Worm (Caenorhabditis elegans) whole organism, L4 larva: ENCODE data around the gene F01D5.8.

ENCODE experiments used
- F26F4.8 ChIP-seq: fragments of 200-800 bp; sonication (Bioruptor generic); conservative IDR thresholded peaks from 2 replicates; pipeline ENCODE4 v1.3.6; 2022; ENCODE audit warnings: missing genetic modification characterization, missing compliant biosample characterization
- F44E2.7 ChIP-seq: fragments of 200-800 bp; sonication (Bioruptor generic); IDR thresholded peaks from 2 replicates; pipeline ENCODE4 v2.1.2; 2022; ENCODE audit warnings: missing genetic modification characterization, missing compliant biosample characterization
- F49E8.2 ChIP-seq: sonication (generic microtip); optimal IDR thresholded peaks from 2 replicates; lab custom pipeline; 2016; ENCODE audit warnings: missing compliant biosample characterization, mild to moderate bottlenecking, missing genetic modification characterization, borderline replicate concordance
- T20F7.1 ChIP-seq: fragments of 200-800 bp; sonication (Bioruptor generic); optimal IDR thresholded peaks from 2 replicates; lab custom pipeline; 2018; ENCODE audit warnings: mild to moderate bottlenecking, missing genetic modification characterization, missing compliant biosample characterization
- Y105C5A.15 ChIP-seq: fragments of 200-800 bp; sonication (Bioruptor generic); IDR thresholded peaks from 2 replicates; pipeline ENCODE4 v1.3.6; 2022; ENCODE audit warnings: missing genetic modification characterization, missing compliant biosample characterization
- ZK337.2 ChIP-seq: fragments of 200-800 bp; sonication (Bioruptor generic); IDR thresholded peaks from 2 replicates; pipeline ENCODE4 v1.3.6; 2022; ENCODE audit warnings: missing genetic modification reagents, missing genetic modification characterization, missing compliant biosample characterization
- aha-1 ChIP-seq: fragments of 150-350 bp; peaks from one replicate; lab custom pipeline; 2014; ENCODE audit warnings: missing biosample characterization, missing genetic modification characterization
- aly-2 ChIP-seq: sonication (generic microtip); optimal IDR thresholded peaks from 2 replicates; lab custom pipeline; 2018; ENCODE audit warnings: missing biosample characterization, missing genetic modification characterization
- ceh-20 ChIP-seq: fragments of 200-800 bp; sonication (Bioruptor generic); IDR thresholded peaks from 2 replicates; pipeline ENCODE4 v1.3.6; 2022; ENCODE audit warnings: missing genetic modification reagents, missing genetic modification characterization, missing compliant biosample characterization
- ceh-32 ChIP-seq: sonication (generic microtip); optimal IDR thresholded peaks from 2 replicates; lab custom pipeline; 2016; ENCODE audit warnings: mild to moderate bottlenecking, missing genetic modification characterization, missing compliant biosample characterization; ENCODE audit not compliant: poor library complexity
- cey-2 ChIP-seq: sonication (generic microtip); optimal IDR thresholded peaks from 3 replicates; lab custom pipeline; 2017; ENCODE audit warnings: missing genetic modification characterization, mild to moderate bottlenecking, missing compliant biosample characterization, antibody characterized with exemption, borderline replicate concordance; ENCODE audit not compliant: insufficient read depth
- ctbp-1 ChIP-seq: fragments of 200-800 bp; sonication (Bioruptor generic); IDR thresholded peaks from 2 replicates; pipeline ENCODE4 v1.3.6; 2022; ENCODE audit warnings: missing genetic modification reagents, missing genetic modification characterization, missing compliant biosample characterization
- daf-16 ChIP-seq, 3 experiments: sonication (generic microtip); optimal IDR thresholded peaks; 2 replicates each; lab custom pipeline; 2016 to 2017; ENCODE audit warnings: missing genetic modification characterization in 3 of 3, missing genetic modification reagents in 3 of 3, mild to moderate bottlenecking in 2 of 3, missing compliant biosample characterization in 2 of 3, missing biosample characterization in 1 of 3, moderate library complexity in 1 of 3
- dmd-6 ChIP-seq: fragments of 200-800 bp; sonication (Bioruptor generic); IDR thresholded peaks from 2 replicates; pipeline ENCODE4 v1.3.6; 2022; ENCODE audit warnings: missing genetic modification reagents, missing genetic modification characterization, missing compliant biosample characterization
- dmd-9 ChIP-seq: fragments of 200-800 bp; sonication (Bioruptor generic); IDR thresholded peaks from 2 replicates; pipeline ENCODE4 v1.3.6; 2022; ENCODE audit warnings: missing genetic modification reagents, missing genetic modification characterization, missing compliant biosample characterization
- egl-43 ChIP-seq: fragments of 200-800 bp; sonication (Bioruptor generic); IDR thresholded peaks from 2 replicates; pipeline ENCODE4 v1.3.6; 2022; ENCODE audit warnings: missing genetic modification reagents, missing genetic modification characterization, missing compliant biosample characterization
- hif-1 ChIP-seq, 2 experiments: sonication (generic microtip); optimal IDR thresholded peaks; 2 replicates each; lab custom pipeline; 2016 to 2017; ENCODE audit warnings: missing compliant biosample characterization in 2 of 2, missing genetic modification characterization in 2 of 2, missing genetic modification reagents in 2 of 2, missing genotype in 2 of 2, mild to moderate bottlenecking in 1 of 2
- hlh-30 ChIP-seq: sonication (generic microtip); optimal IDR thresholded peaks from 2 replicates; lab custom pipeline; 2017; ENCODE audit warnings: antibody characterized with exemption, mild to moderate bottlenecking, missing genetic modification characterization, missing compliant biosample characterization; ENCODE audit not compliant: insufficient read depth
- jun-1 ChIP-seq: fragments of 150-350 bp; optimal IDR thresholded peaks from 2 replicates; lab custom pipeline; 2014; ENCODE audit warnings: missing biosample characterization, missing genetic modification reagents, missing genetic modification characterization
- lim-7 ChIP-seq: fragments of 200-800 bp; sonication (Bioruptor generic); IDR thresholded peaks from 2 replicates; pipeline ENCODE4 v1.3.6; 2022; ENCODE audit warnings: missing genetic modification characterization, missing compliant biosample characterization
- lin-13 ChIP-seq: fragments of 150-350 bp; optimal IDR thresholded peaks from 2 replicates; lab custom pipeline; 2014; ENCODE audit warnings: missing biosample characterization, missing genetic modification reagents, missing genetic modification characterization
- lin-39 ChIP-seq: fragments of 150-350 bp; optimal IDR thresholded peaks from 2 replicates; lab custom pipeline; 2014; ENCODE audit warnings: missing biosample characterization, missing genetic modification reagents, missing genetic modification characterization
- lir-3 ChIP-seq: sonication (generic microtip); optimal IDR thresholded peaks from 2 replicates; lab custom pipeline; 2016; ENCODE audit warnings: mild to moderate bottlenecking, missing genetic modification characterization, missing compliant biosample characterization
- madf-5 ChIP-seq, 2 experiments: fragments of 200-800 bp; sonication (Bioruptor generic); IDR thresholded peaks; 2 replicates each; pipeline ENCODE4 v1.3.6; 2022; ENCODE audit warnings: missing compliant biosample characterization in 2 of 2, missing genetic modification characterization in 2 of 2
- mdt-29 ChIP-seq: fragments of 200-800 bp; sonication (Bioruptor generic); IDR thresholded peaks from 2 replicates; pipeline ENCODE4 v1.3.6; 2022; ENCODE audit warnings: missing genetic modification reagents, missing genetic modification characterization, missing compliant biosample characterization
- mep-1 ChIP-seq: fragments of 150-350 bp; sonication (generic microtip); optimal IDR thresholded peaks from 3 replicates; lab custom pipeline; 2014; ENCODE audit warnings: missing biosample characterization, missing genetic modification characterization
- nhr-102 ChIP-seq: sonication (generic microtip); optimal IDR thresholded peaks from 2 replicates; lab custom pipeline; 2016; ENCODE audit warnings: mild to moderate bottlenecking, missing genetic modification characterization, moderate library complexity, missing compliant biosample characterization
- nhr-11 ChIP-seq: fragments of 150-350 bp; optimal IDR thresholded peaks from 2 replicates; lab custom pipeline; 2014; ENCODE audit warnings: missing biosample characterization, missing genetic modification characterization
- nhr-111 ChIP-seq: fragments of 200-800 bp; sonication (Bioruptor generic); optimal IDR thresholded peaks from 2 replicates; lab custom pipeline; 2018; ENCODE audit warnings: mild to moderate bottlenecking, missing genetic modification characterization, missing compliant biosample characterization
- nhr-237 ChIP-seq: sonication (generic microtip); optimal IDR thresholded peaks from 2 replicates; lab custom pipeline; 2017; ENCODE audit warnings: missing biosample characterization, missing genetic modification characterization
- nhr-25 ChIP-seq: sonication (generic microtip); optimal IDR thresholded peaks from 2 replicates; lab custom pipeline; 2017; ENCODE audit warnings: missing genetic modification characterization, mild to moderate bottlenecking, missing compliant biosample characterization, antibody characterized with exemption, moderate library complexity, borderline replicate concordance; ENCODE audit not compliant: insufficient read depth
- nhr-41 ChIP-seq: fragments of 200-800 bp; sonication (Bioruptor generic); IDR thresholded peaks from 2 replicates; pipeline ENCODE4 v1.3.6; 2022; ENCODE audit warnings: missing genetic modification reagents, missing genetic modification characterization, missing compliant biosample characterization
- nhr-42 ChIP-seq: fragments of 200-800 bp; sonication (Bioruptor generic); IDR thresholded peaks from 2 replicates; pipeline ENCODE4 v1.3.6; 2022; ENCODE audit warnings: missing genetic modification characterization, missing compliant biosample characterization
- nhr-6 ChIP-seq: fragments of 150-350 bp; optimal IDR thresholded peaks from 2 replicates; lab custom pipeline; 2014; ENCODE audit warnings: missing biosample characterization, missing genetic modification characterization
- nhr-77 ChIP-seq: fragments of 150-350 bp; optimal IDR thresholded peaks from 2 replicates; lab custom pipeline; 2014; ENCODE audit warnings: missing biosample characterization, missing genetic modification characterization
- pha-4 ChIP-seq, 2 experiments: fragments of 150-350 bp in 1 of 2; fragments of 200-800 bp in 1 of 2; sonication (Bioruptor generic) in 1 of 2; IDR thresholded peaks in 1 of 2; optimal IDR thresholded peaks in 1 of 2; 2 replicates each; pipeline versions ENCODE4 v1.3.6 to Lab custom; 2014 to 2022; ENCODE audit warnings: missing genetic modification characterization in 2 of 2, missing genetic modification reagents in 2 of 2, missing biosample characterization in 1 of 2, missing compliant biosample characterization in 1 of 2
- pqm-1 ChIP-seq: sonication (generic microtip); optimal IDR thresholded peaks from 2 replicates; lab custom pipeline; 2017; ENCODE audit warnings: missing biosample characterization, missing genetic modification characterization
- rbr-2 ChIP-seq: sonication (generic microtip); optimal IDR thresholded peaks from 2 replicates; lab custom pipeline; 2016; ENCODE audit warnings: missing genotype, missing genetic modification characterization, missing compliant biosample characterization
- saeg-2 ChIP-seq: fragments of 200-800 bp; sonication (Bioruptor generic); IDR thresholded peaks from 2 replicates; pipeline ENCODE4 v1.3.6; 2022; ENCODE audit warnings: missing genetic modification reagents, missing genetic modification characterization, missing compliant biosample characterization
- snpc-1.2 ChIP-seq: fragments of 200-800 bp; sonication (Bioruptor generic); IDR thresholded peaks from 2 replicates; pipeline ENCODE4 v1.3.6; 2022; ENCODE audit warnings: missing genetic modification reagents, missing genetic modification characterization, missing compliant biosample characterization
- spr-1 ChIP-seq: sonication (generic microtip); optimal IDR thresholded peaks from 2 replicates; lab custom pipeline; 2016; ENCODE audit warnings: mild to moderate bottlenecking, missing genetic modification characterization, missing compliant biosample characterization
- spr-3 ChIP-seq: fragments of 200-800 bp; sonication (Bioruptor generic); optimal IDR thresholded peaks from 2 replicates; lab custom pipeline; 2018; ENCODE audit warnings: mild to moderate bottlenecking, missing genetic modification characterization, missing compliant biosample characterization
- tag-97 ChIP-seq: fragments of 200-800 bp; sonication (Bioruptor generic); IDR thresholded peaks from 2 replicates; pipeline ENCODE4 v1.3.6; 2022; ENCODE audit warnings: missing genetic modification characterization, missing compliant biosample characterization
- unc-130 ChIP-seq: sonication (generic microtip); optimal IDR thresholded peaks from 2 replicates; lab custom pipeline; 2016; ENCODE audit warnings: missing genetic modification reagents, missing genetic modification characterization, missing compliant biosample characterization
- vab-7 ChIP-seq: fragments of 200-800 bp; sonication (Bioruptor generic); IDR thresholded peaks from 2 replicates; pipeline ENCODE4 v1.3.6; 2022; ENCODE audit warnings: missing genetic modification reagents, missing genetic modification characterization, missing compliant biosample characterization
- zag-1 ChIP-seq: fragments of 150-350 bp; optimal IDR thresholded peaks from 2 replicates; lab custom pipeline; 2014; ENCODE audit warnings: missing biosample characterization, missing genetic modification characterization
- zfp-2 ChIP-seq: sonication (generic microtip); optimal IDR thresholded peaks from 2 replicates; lab custom pipeline; 2016; ENCODE audit warnings: mild to moderate bottlenecking, missing genetic modification characterization, missing compliant biosample characterization
- zfp-3 ChIP-seq: fragments of 200-800 bp; sonication (Bioruptor generic); conservative IDR thresholded peaks from 2 replicates; pipeline ENCODE4 v1.3.6; 2022; ENCODE audit warnings: missing genetic modification reagents, missing genetic modification characterization, missing compliant biosample characterization
- ztf-7 ChIP-seq: fragments of 150-350 bp; optimal IDR thresholded peaks from 2 replicates; lab custom pipeline; 2014; ENCODE audit warnings: missing biosample characterization, missing genetic modification characterization

Gene F01D5.8

ce11 chrII:14010656-14011376, at the start of gene F01D5.8:
Gene F01D5.8, plus strand, starts transcription at chrII:14010706.
- TF ChIP-seq F44E2.7 (GFP tag; lab: Robert Waterston, UW) (no peak), tag-97 (GFP tag; lab: Robert Waterston, UW) (no peak), lin-39 (tag; lab: Kevin White, UChicago) (no peak), Y105C5A.15 (no peak), snpc-1.2 (GFP tag; lab: Robert Waterston, UW) (no peak), lim-7 (GFP tag; lab: Robert Waterston, UW) (no peak), nhr-102 (no peak), saeg-2 (GFP tag; lab: Robert Waterston, UW) (no peak), unc-130 (GFP tag; lab: Kevin White, UChicago) (no peak), daf-16 (GFP tag; optimal IDR thresholded peaks at IDR 0.05; lab: Kevin White, UChicago) (no peak), daf-16 (tag; optimal IDR thresholded peaks at IDR 0.05; lab: Kevin White, UChicago) (peak; percentile 45), ZK337.2 (GFP tag; lab: Robert Waterston, UW) (no peak), hif-1 (tag; optimal IDR thresholded peaks at IDR 0.05; lab: Kevin White, UChicago) (no peak), nhr-237 (no peak), ztf-7 (no peak), lir-3 (tag; lab: Kevin White, UChicago) (no peak), dmd-6 (GFP tag; lab: Robert Waterston, UW) (peak; percentile 14; the same call in 1 of the 2 replicates), mep-1 (tag; lab: Kevin White, UChicago) (no peak), spr-1 (tag; lab: Kevin White, UChicago) (no peak), dmd-9 (no peak), F26F4.8 (no peak), lin-13 (GFP tag; lab: Kevin White, UChicago) (peak; percentile 63), nhr-11 (no peak), spr-3 (GFP tag; lab: Kevin White, UChicago) (no peak), egl-43 (0 out of 2 replicates have a peak, but pooled peaks have one; percentile 30), zfp-2 (no peak), T20F7.1 (GFP tag; lab: Kevin White, UChicago) (no peak), hlh-30 (no peak), pqm-1 (tag; lab: Kevin White, UChicago) (peak; percentile 80), nhr-111 (GFP tag; lab: Kevin White, UChicago) (no peak), aly-2 (tag; lab: Kevin White, UChicago) (no peak), nhr-6 (no peak), ctbp-1 (GFP tag; lab: Robert Waterston, UW) (no peak), nhr-42 (GFP tag; lab: Robert Waterston, UW) (0 out of 2 replicates have a peak, but pooled peaks have one; percentile 52), zag-1 (tag; lab: Kevin White, UChicago) (no peak), nhr-41 (GFP tag; lab: Robert Waterston, UW) (no peak), madf-5 (GFP tag; IDR thresholded peaks at IDR 0.05; lab: Robert Waterston, UW) (no peak), rbr-2 (tag; lab: Kevin White, UChicago) (no peak), aha-1 (tag; lab: Kevin White, UChicago) (no peak), jun-1 (no peak), ceh-20 (GFP tag; lab: Robert Waterston, UW) (no peak), nhr-77 (tag; lab: Kevin White, UChicago) (no peak), ceh-32 (tag; lab: Kevin White, UChicago) (no peak), vab-7 (GFP tag; lab: Robert Waterston, UW) (no peak), cey-2 (tag; lab: Kevin White, UChicago) (no peak), pha-4 (GFP tag; IDR thresholded peaks at IDR 0.05; lab: Robert Waterston, UW) (no peak), pha-4 (tag; optimal IDR thresholded peaks at IDR 0.05; lab: Kevin White, UChicago) (no peak), zfp-3 (GFP tag; lab: Robert Waterston, UW) (0 out of 2 replicates have a peak, but pooled peaks have one; percentile 18), nhr-25 (tag; lab: Kevin White, UChicago) (no peak), F49E8.2 (no peak), mdt-29 (no peak)
